Worm (Caenorhabditis elegans) whole organism, late embryonic: ENCODE results near the gene sop-2.

Experiments used
- T23F11.4 ChIP-seq: fragments of 200-800 bp; sonication (Bioruptor generic); optimal IDR thresholded peaks from 2 replicates; lab custom pipeline; 2018; ENCODE audit warnings: mild to moderate bottlenecking, missing genetic modification characterization, missing compliant biosample characterization
- ceh-24 ChIP-seq: sonication (generic microtip); optimal IDR thresholded peaks from 2 replicates; lab custom pipeline; 2016; ENCODE audit warnings: mild to moderate bottlenecking, missing genetic modification characterization, missing compliant biosample characterization
- ceh-48 ChIP-seq: sonication (generic microtip); optimal IDR thresholded peaks from 2 replicates; lab custom pipeline; 2016; ENCODE audit warnings: missing genetic modification characterization, inconsistent platforms, missing compliant biosample characterization
- ceh-9 ChIP-seq: sonication (generic microtip); optimal IDR thresholded peaks from 2 replicates; lab custom pipeline; 2016; ENCODE audit warnings: mild to moderate bottlenecking, missing genetic modification characterization, inconsistent platforms, missing compliant biosample characterization
- dmd-4 ChIP-seq: sonication (generic microtip); optimal IDR thresholded peaks from 2 replicates; lab custom pipeline; 2016; ENCODE audit warnings: borderline replicate concordance, missing genetic modification characterization, missing compliant biosample characterization
- dve-1 ChIP-seq: sonication (generic microtip); optimal IDR thresholded peaks from 2 replicates; lab custom pipeline; 2017; ENCODE audit warnings: antibody characterized with exemption, mild to moderate bottlenecking, missing genetic modification characterization, missing compliant biosample characterization
- gmeb-2 ChIP-seq: sonication (generic microtip); optimal IDR thresholded peaks from 2 replicates; lab custom pipeline; 2016; ENCODE audit warnings: missing genetic modification characterization, inconsistent platforms, missing compliant biosample characterization
- hlh-30 ChIP-seq: sonication (generic microtip); optimal IDR thresholded peaks from 2 replicates; lab custom pipeline; 2017; ENCODE audit warnings: antibody characterized with exemption, missing genetic modification characterization, missing compliant biosample characterization; ENCODE audit not compliant: insufficient read depth
- nhr-232 ChIP-seq: sonication (generic microtip); optimal IDR thresholded peaks from 2 replicates; lab custom pipeline; 2016; ENCODE audit warnings: missing genetic modification characterization, missing compliant biosample characterization
- pat-9 ChIP-seq: fragments of 200-800 bp; sonication (Bioruptor generic); optimal IDR thresholded peaks from 2 replicates; lab custom pipeline; 2018; ENCODE audit warnings: mild to moderate bottlenecking, missing genetic modification characterization, moderate library complexity, missing compliant biosample characterization
- tbx-2 ChIP-seq: sonication (generic microtip); optimal IDR thresholded peaks from 2 replicates; lab custom pipeline; 2016; ENCODE audit warnings: missing genetic modification characterization, missing compliant biosample characterization

- TF ChIP-seq hlh-30 (tag; lab: Kevin White, UChicago) (no peak), gmeb-2 (tag; lab: Kevin White, UChicago) (no peak), dve-1 (tag; lab: Kevin White, UChicago) (no peak), ceh-48 (tag; lab: Kevin White, UChicago) (no peak), pat-9 (no peak), ceh-24 (tag; lab: Kevin White, UChicago) (no peak), ceh-9 (tag; lab: Kevin White, UChicago) (no peak), dmd-4 (no peak), nhr-232 (tag; lab: Kevin White, UChicago) (no peak), T23F11.4 (GFP tag; lab: Kevin White, UChicago) (no peak), tbx-2 (no peak)
These were observed 28.2 kb upstream of the sop-2 start, which contains the start of gene sre-51 for ce11 chrII:12311560-12311959.
